Worm (Caenorhabditis elegans) whole organism, L4 larva: ENCODE data around the gene skr-18.

Experiments
- T20F7.1 ChIP-seq: fragments of 200-800 bp; sonication (Bioruptor generic); optimal IDR thresholded peaks from 2 replicates; lab custom pipeline; 2018; ENCODE audit warnings: mild to moderate bottlenecking, missing genetic modification characterization, missing compliant biosample characterization
- T26A8.4 ChIP-seq: fragments of 200-800 bp; sonication (Bioruptor generic); IDR thresholded peaks from 2 replicates; pipeline ENCODE4 v1.3.6; 2022; ENCODE audit warnings: missing genetic modification characterization, missing compliant biosample characterization
- ZK546.5 ChIP-seq, 2 experiments: sonication (generic microtip); optimal IDR thresholded peaks; 2 replicates each; lab custom pipeline; 2017; ENCODE audit warnings: missing biosample characterization in 2 of 2, missing genetic modification characterization in 2 of 2
- aha-1 ChIP-seq: fragments of 150-350 bp; peaks from one replicate; lab custom pipeline; 2014; ENCODE audit warnings: missing biosample characterization, missing genetic modification characterization
- ceh-32 ChIP-seq: sonication (generic microtip); optimal IDR thresholded peaks from 2 replicates; lab custom pipeline; 2016; ENCODE audit warnings: mild to moderate bottlenecking, missing genetic modification characterization, missing compliant biosample characterization; ENCODE audit not compliant: poor library complexity
- dmd-6 ChIP-seq: fragments of 200-800 bp; sonication (Bioruptor generic); IDR thresholded peaks from 2 replicates; pipeline ENCODE4 v1.3.6; 2022; ENCODE audit warnings: missing genetic modification reagents, missing genetic modification characterization, missing compliant biosample characterization
- dmd-9 ChIP-seq: fragments of 200-800 bp; sonication (Bioruptor generic); IDR thresholded peaks from 2 replicates; pipeline ENCODE4 v1.3.6; 2022; ENCODE audit warnings: missing genetic modification reagents, missing genetic modification characterization, missing compliant biosample characterization
- dve-1 ChIP-seq: sonication (generic microtip); optimal IDR thresholded peaks from 2 replicates; lab custom pipeline; 2017; ENCODE audit warnings: antibody characterized with exemption, mild to moderate bottlenecking, missing genetic modification characterization, missing compliant biosample characterization; ENCODE audit not compliant: insufficient read depth
- fkh-10 ChIP-seq: fragments of 150-350 bp; optimal IDR thresholded peaks from 2 replicates; lab custom pipeline; 2014; ENCODE audit warnings: missing biosample characterization, missing genetic modification reagents, missing genetic modification characterization
- gei-8 ChIP-seq: fragments of 200-800 bp; sonication (Bioruptor generic); optimal IDR thresholded peaks from 2 replicates; lab custom pipeline; 2018; ENCODE audit warnings: mild to moderate bottlenecking, missing genetic modification characterization, missing compliant biosample characterization
- hlh-11 ChIP-seq: fragments of 200-800 bp; sonication (Bioruptor generic); optimal IDR thresholded peaks from 2 replicates; lab custom pipeline; 2018; ENCODE audit warnings: mild to moderate bottlenecking, missing genetic modification characterization, missing compliant biosample characterization
- hlh-30 ChIP-seq: sonication (generic microtip); optimal IDR thresholded peaks from 2 replicates; lab custom pipeline; 2017; ENCODE audit warnings: antibody characterized with exemption, mild to moderate bottlenecking, missing genetic modification characterization, missing compliant biosample characterization; ENCODE audit not compliant: insufficient read depth
- mes-2 ChIP-seq: sonication (generic microtip); optimal IDR thresholded peaks from 2 replicates; lab custom pipeline; 2016; ENCODE audit warnings: missing genotype, mild to moderate bottlenecking, missing genetic modification characterization, missing compliant biosample characterization; ENCODE audit not compliant: poor library complexity, severe bottlenecking
- nhr-10 ChIP-seq: fragments of 150-350 bp; optimal IDR thresholded peaks from 2 replicates; lab custom pipeline; 2014; ENCODE audit warnings: missing biosample characterization, missing genetic modification characterization
- nhr-11 ChIP-seq: fragments of 150-350 bp; optimal IDR thresholded peaks from 2 replicates; lab custom pipeline; 2014; ENCODE audit warnings: missing biosample characterization, missing genetic modification characterization
- nhr-28 ChIP-seq: fragments of 150-350 bp; optimal IDR thresholded peaks from 2 replicates; lab custom pipeline; 2014; ENCODE audit warnings: missing biosample characterization, missing genetic modification characterization
- nhr-76 ChIP-seq: fragments of 150-350 bp; optimal IDR thresholded peaks from 2 replicates; lab custom pipeline; 2014; ENCODE audit warnings: missing biosample characterization, missing genetic modification characterization
- rbr-2 ChIP-seq: sonication (generic microtip); optimal IDR thresholded peaks from 2 replicates; lab custom pipeline; 2016; ENCODE audit warnings: missing genotype, missing genetic modification characterization, missing compliant biosample characterization
- spr-3 ChIP-seq: fragments of 200-800 bp; sonication (Bioruptor generic); optimal IDR thresholded peaks from 2 replicates; lab custom pipeline; 2018; ENCODE audit warnings: mild to moderate bottlenecking, missing genetic modification characterization, missing compliant biosample characterization
- tra-1 ChIP-seq: fragments of 200-800 bp; sonication (Bioruptor generic); IDR thresholded peaks from 2 replicates; pipeline ENCODE4 v1.3.6; 2022; ENCODE audit warnings: missing genetic modification reagents, missing genetic modification characterization, missing compliant biosample characterization
- unc-39 ChIP-seq: sonication (generic microtip); optimal IDR thresholded peaks from 2 replicates; lab custom pipeline; 2017; ENCODE audit warnings: missing biosample characterization, missing genetic modification characterization
- unc-62 ChIP-seq, 3 experiments: fragments of 150-350 bp in 1 of 3; sonication (generic microtip); optimal IDR thresholded peaks in 2 of 3; peaks in 1 of 3; 1 replicate in 1 of 3; 2 replicates in 2 of 3; lab custom pipeline; 2014 to 2017; ENCODE audit warnings: missing biosample characterization in 3 of 3, missing genetic modification characterization in 3 of 3, missing genetic modification reagents in 3 of 3, missing genotype in 1 of 3

Gene skr-18

ce11 chrIV:756421-756820 is 38.8 kb downstream of the skr-18 start, which contains the start of gene srt-23:
Gene srt-23, plus strand, starts transcription at chrIV:756721.
- TF ChIP-seq gei-8 (GFP tag; lab: Kevin White, UChicago) (no peak), spr-3 (GFP tag; lab: Kevin White, UChicago) (no peak), nhr-76 (no peak), ZK546.5 (tag; optimal IDR thresholded peaks at IDR 0.05; lab: Kevin White, UChicago) (no peak), unc-39 (no peak), rbr-2 (tag; lab: Kevin White, UChicago) (no peak), T26A8.4 (GFP tag; lab: Robert Waterston, UW) (no peak), hlh-30 (tag; lab: Kevin White, UChicago) (no peak), mes-2 (tag; lab: Kevin White, UChicago) (no peak), dve-1 (tag; lab: Kevin White, UChicago) (no peak), nhr-10 (tag; lab: Kevin White, UChicago) (no peak), dmd-9 (GFP tag; lab: Robert Waterston, UW) (no peak), dmd-6 (no peak), T20F7.1 (GFP tag; lab: Kevin White, UChicago) (no peak)

- TF ChIP-seq aha-1 (tag; lab: Kevin White, UChicago) (peak; percentile 94), fkh-10 (GFP tag; lab: Kevin White, UChicago) (no peak)
Observed at ce11 chrIV:754357-754972, 40.8 kb downstream of the skr-18 start.

- TF ChIP-seq aha-1 (tag; lab: Kevin White, UChicago): peak; percentile 61
- TF ChIP-seq ceh-32 (tag; lab: Kevin White, UChicago): no peak
- no peak for TF ChIP-seq nhr-28 (tag; lab: Kevin White, UChicago)
- peak in 1 of 2 experiments; percentile 85 for TF ChIP-seq unc-62 (GFP tag; optimal IDR thresholded peaks at IDR 0.05 in 1 of 2; lab: Kevin White, UChicago)
- no peak for TF ChIP-seq unc-62 (tag; optimal IDR thresholded peaks at IDR 0.05; lab: Kevin White, UChicago)
Observed at ce11 chrIV:749557-749956, 45.7 kb downstream of the skr-18 start.

ce11 chrIV:746333-746732 is 48.9 kb downstream of the skr-18 start:
- TF ChIP-seq tra-1 (no peak), hlh-11 (tag; lab: Kevin White, UChicago) (peak; percentile 17), nhr-11 (peak; percentile 48)
